Worm (Caenorhabditis elegans) whole organism, L3 larva: ENCODE results near the gene daf-15.

Experiments
- R02D3.7 ChIP-seq: fragments of 150-350 bp; optimal IDR thresholded peaks from 2 replicates; lab custom pipeline; 2014; ENCODE audit warnings: missing biosample characterization, missing genetic modification characterization
- elt-3 ChIP-seq, 3 experiments: fragments of 150-350 bp in 1 of 3; sonication (generic microtip) in 2 of 3; optimal IDR thresholded peaks; 2 replicates in 2 of 3; 4 replicates in 1 of 3; lab custom pipeline; 2014 to 2017; ENCODE audit warnings: missing biosample characterization in 3 of 3, missing genetic modification characterization in 3 of 3

DNA sequence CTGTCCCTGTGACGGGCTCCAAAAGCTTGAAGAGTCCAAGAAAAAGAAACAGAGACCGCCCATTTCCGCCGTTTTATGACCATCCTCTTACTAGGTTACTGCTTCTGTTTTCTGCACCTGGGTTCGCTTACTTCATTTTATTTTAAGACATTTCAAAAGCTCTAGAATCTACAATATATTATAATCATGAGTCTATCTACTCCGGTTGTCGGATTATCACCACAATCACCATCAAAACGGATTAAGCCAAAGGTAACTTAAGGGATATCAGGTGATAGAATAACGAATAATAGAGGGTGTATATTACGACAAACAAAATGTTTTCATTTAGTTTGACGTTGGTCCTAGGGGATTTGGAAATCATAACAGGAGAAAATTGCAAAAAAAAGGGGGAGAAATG lies 46.3 kb downstream of the daf-15 start:
- TF ChIP-seq elt-3 (tag; optimal IDR thresholded peaks at IDR 0.05; lab: Kevin White, UChicago) = no peak
- TF ChIP-seq R02D3.7 (tag; lab: Kevin White, UChicago) = no peak
